Worm (Caenorhabditis elegans) whole organism, early embryonic: ENCODE data around the gene F56A8.9.

Experiments used
- B0310.2 ChIP-seq: sonication (generic microtip); optimal IDR thresholded peaks from 2 replicates; lab custom pipeline; 2016; ENCODE audit warnings: mild to moderate bottlenecking, missing genetic modification characterization, missing compliant biosample characterization
- F13C5.2 ChIP-seq: sonication (generic microtip); optimal IDR thresholded peaks from 2 replicates; lab custom pipeline; 2017; ENCODE audit warnings: mild to moderate bottlenecking, missing genetic modification characterization, inconsistent platforms, missing compliant biosample characterization
- aly-1 ChIP-seq: sonication (generic microtip); optimal IDR thresholded peaks from 2 replicates; lab custom pipeline; 2016; ENCODE audit warnings: missing genetic modification characterization, missing compliant biosample characterization
- ama-1 ChIP-seq: fragments of 150-350 bp; optimal IDR thresholded peaks from 2 replicates; lab custom pipeline; 2014
- ceh-13 ChIP-seq: fragments of 200-800 bp; sonication (Bioruptor generic); optimal IDR thresholded peaks from 2 replicates; lab custom pipeline; 2018; ENCODE audit warnings: mild to moderate bottlenecking, missing genetic modification characterization, missing compliant biosample characterization
- ceh-36 ChIP-seq: sonication (generic microtip); optimal IDR thresholded peaks from 2 replicates; lab custom pipeline; 2016; ENCODE audit warnings: missing genetic modification characterization, inconsistent platforms, missing compliant biosample characterization
- ets-7 ChIP-seq: sonication (generic microtip); optimal IDR thresholded peaks from 2 replicates; lab custom pipeline; 2016; ENCODE audit warnings: missing genotype, missing genetic modification characterization, missing compliant biosample characterization
- flt-1 ChIP-seq: fragments of 200-800 bp; sonication (Bioruptor generic); IDR thresholded peaks from 2 replicates; pipeline ENCODE4 v1.3.6; 2022; ENCODE audit warnings: missing genetic modification characterization, missing compliant biosample characterization
- hmbx-1 ChIP-seq: sonication (generic microtip); optimal IDR thresholded peaks from 2 replicates; lab custom pipeline; 2016; ENCODE audit warnings: mild to moderate bottlenecking, missing genetic modification characterization, missing compliant biosample characterization
- hmg-4 ChIP-seq: fragments of 200-800 bp; sonication (Bioruptor generic); optimal IDR thresholded peaks from 2 replicates; lab custom pipeline; 2018; ENCODE audit warnings: mild to moderate bottlenecking, missing genetic modification characterization, missing compliant biosample characterization
- hnd-1 ChIP-seq: sonication (generic microtip); optimal IDR thresholded peaks from 2 replicates; lab custom pipeline; 2016; ENCODE audit warnings: missing genetic modification characterization, missing compliant biosample characterization
- pes-1 ChIP-seq: fragments of 200-800 bp; sonication (Bioruptor generic); IDR thresholded peaks from 2 replicates; pipeline ENCODE4 v1.3.6; 2022; ENCODE audit warnings: missing genetic modification reagents, missing genetic modification characterization, missing compliant biosample characterization
- scrt-1 ChIP-seq: fragments of 200-800 bp; sonication (Bioruptor generic); IDR thresholded peaks from 2 replicates; pipeline ENCODE4 v1.3.6; 2022; ENCODE audit warnings: missing genetic modification characterization, missing compliant biosample characterization
- sea-1 ChIP-seq: fragments of 200-800 bp; sonication (Bioruptor generic); conservative IDR thresholded peaks from 2 replicates; pipeline ENCODE4 v1.3.6; 2022; ENCODE audit warnings: missing genetic modification characterization, missing compliant biosample characterization
- tbx-11 ChIP-seq: fragments of 200-800 bp; sonication (Bioruptor generic); IDR thresholded peaks from 2 replicates; pipeline ENCODE4 v1.3.6; 2022; ENCODE audit warnings: missing genetic modification characterization, missing compliant biosample characterization
- tbx-37 ChIP-seq: fragments of 200-800 bp; sonication (Bioruptor generic); conservative IDR thresholded peaks from 2 replicates; pipeline ENCODE4 v1.3.6; 2022; ENCODE audit warnings: missing genetic modification reagents, missing genetic modification characterization, missing compliant biosample characterization
- tra-4 ChIP-seq: sonication (generic microtip); optimal IDR thresholded peaks from 2 replicates; lab custom pipeline; 2017; ENCODE audit warnings: missing genetic modification characterization, missing compliant biosample characterization

F56A8.9 gene

ce11 chrIII:13301983-13302382 lies 47.5 kb downstream of the F56A8.9 start:
- TF ChIP-seq F13C5.2 (tag; lab: Kevin White, UChicago) (no peak), B0310.2 (tag; lab: Kevin White, UChicago) (no peak), tbx-37 (GFP tag; lab: Robert Waterston, UW) (no peak), pes-1 (GFP tag; lab: Robert Waterston, UW) (no peak), hnd-1 (tag; lab: Kevin White, UChicago) (no peak), aly-1 (tag; lab: Kevin White, UChicago) (no peak), scrt-1 (GFP tag; lab: Robert Waterston, UW) (no peak), ama-1 (no peak), hmg-4 (GFP tag; lab: Kevin White, UChicago) (no peak), ceh-36 (tag; lab: Kevin White, UChicago) (no peak), ceh-13 (GFP tag; lab: Kevin White, UChicago) (no peak), sea-1 (no peak), hmbx-1 (tag; lab: Kevin White, UChicago) (no peak), flt-1 (GFP tag; lab: Robert Waterston, UW) (no peak), tbx-11 (GFP tag; lab: Robert Waterston, UW) (no peak), ets-7 (tag; lab: Kevin White, UChicago) (no peak)

- TF ChIP-seq tra-4 (tag; lab: Kevin White, UChicago) (no peak), scrt-1 (GFP tag; lab: Robert Waterston, UW) (no peak), hmg-4 (GFP tag; lab: Kevin White, UChicago) (no peak), ceh-36 (tag; lab: Kevin White, UChicago) (no peak), pes-1 (GFP tag; lab: Robert Waterston, UW) (no peak), flt-1 (GFP tag; lab: Robert Waterston, UW) (no peak), ceh-13 (GFP tag; lab: Kevin White, UChicago) (no peak), hmbx-1 (tag; lab: Kevin White, UChicago) (no peak), F13C5.2 (tag; lab: Kevin White, UChicago) (no peak), aly-1 (tag; lab: Kevin White, UChicago) (no peak), tbx-11 (GFP tag; lab: Robert Waterston, UW) (no peak), B0310.2 (tag; lab: Kevin White, UChicago) (no peak), tbx-37 (GFP tag; lab: Robert Waterston, UW) (no peak), ets-7 (tag; lab: Kevin White, UChicago) (no peak), ama-1 (no peak), hnd-1 (tag; lab: Kevin White, UChicago) (no peak)
These were observed 48.1 kb downstream of the F56A8.9 start for ce11 chrIII:13302578-13302977.

DNA sequence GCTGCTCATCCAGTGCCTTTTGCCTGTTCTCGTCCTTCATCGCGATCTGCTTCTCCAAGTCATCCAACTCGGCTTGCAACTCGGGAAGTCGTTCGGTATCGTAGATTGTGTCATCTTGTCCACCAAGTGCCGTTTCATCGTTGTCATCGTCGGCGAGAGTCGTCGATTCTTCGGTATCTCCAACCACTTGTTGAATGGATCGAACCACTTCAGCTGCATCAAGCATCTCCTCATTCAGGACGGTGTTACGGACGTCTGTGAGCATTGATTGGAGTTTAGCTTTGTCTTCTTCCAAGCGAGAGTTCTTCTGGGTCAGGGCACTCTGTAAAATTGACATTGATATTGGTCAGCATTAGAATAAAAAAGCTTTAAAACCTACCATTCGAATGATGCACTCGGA lies 51.1 kb downstream of the F56A8.9 start:
- TF ChIP-seq hmg-4 (GFP tag; lab: Kevin White, UChicago) = no peak
- TF ChIP-seq tra-4 (tag; lab: Kevin White, UChicago) = no peak
- no peak for TF ChIP-seq ama-1
- TF ChIP-seq F13C5.2 (tag; lab: Kevin White, UChicago) = no peak
- no peak for TF ChIP-seq ets-7 (tag; lab: Kevin White, UChicago)
- no peak for TF ChIP-seq tbx-11 (GFP tag; lab: Robert Waterston, UW)
- no peak for TF ChIP-seq pes-1 (GFP tag; lab: Robert Waterston, UW)
- no peak for TF ChIP-seq ceh-13 (GFP tag; lab: Kevin White, UChicago)
- TF ChIP-seq hnd-1 (tag; lab: Kevin White, UChicago) = no peak
- no peak for TF ChIP-seq hmbx-1 (tag; lab: Kevin White, UChicago)
- no peak for TF ChIP-seq scrt-1 (GFP tag; lab: Robert Waterston, UW)
